Worm (Caenorhabditis elegans) whole organism, young adult: ENCODE results near the gene cnnm-1.
A peak's percentile ranks its signal among the peaks of the same experiment; 100 is the strongest.

Experiments
- B0035.1 ChIP-seq: sonication (generic microtip); optimal IDR thresholded peaks from 2 replicates; lab custom pipeline; 2016; ENCODE audit warnings: missing genetic modification characterization, mild to moderate bottlenecking, missing compliant biosample characterization, missing genotype, missing genetic modification reagents
- C06A6.2 ChIP-seq: fragments of 200-800 bp; sonication (Bioruptor generic); conservative IDR thresholded peaks from 2 replicates; pipeline ENCODE4 v1.3.6; 2022; ENCODE audit warnings: missing genetic modification characterization, missing compliant biosample characterization
- F22D6.2 ChIP-seq: sonication (generic microtip); optimal IDR thresholded peaks from 2 replicates; lab custom pipeline; 2016; ENCODE audit warnings: mild to moderate bottlenecking, missing genetic modification characterization, missing compliant biosample characterization
- F49E8.2 ChIP-seq: sonication (generic microtip); optimal IDR thresholded peaks from 3 replicates; lab custom pipeline; 2017; ENCODE audit warnings: missing genetic modification characterization, mild to moderate bottlenecking, missing compliant biosample characterization, antibody characterized with exemption, moderate library complexity; ENCODE audit not compliant: insufficient read depth
- K12H6.12 ChIP-seq: fragments of 200-800 bp; sonication (Bioruptor generic); optimal IDR thresholded peaks from 2 replicates; lab custom pipeline; 2018; ENCODE audit warnings: mild to moderate bottlenecking, missing genetic modification characterization, missing compliant biosample characterization
- ama-1 ChIP-seq, 3 experiments: fragments of 150-350 bp in 1 of 3; sonication (generic microtip) in 2 of 3; optimal IDR thresholded peaks; 2 replicates each; lab custom pipeline; 2014 to 2018; ENCODE audit warnings: missing biosample characterization in 2 of 3, missing genetic modification characterization in 2 of 3, missing genetic modification reagents in 2 of 3
- athp-1 ChIP-seq: sonication (generic microtip); optimal IDR thresholded peaks from 2 replicates; lab custom pipeline; 2017; ENCODE audit warnings: mild to moderate bottlenecking, missing genetic modification characterization, missing compliant biosample characterization
- cebp-1 ChIP-seq, 2 experiments: fragments of 200-800 bp in 1 of 2; sonication (Bioruptor generic) in 1 of 2; sonication (generic microtip) in 1 of 2; IDR thresholded peaks in 1 of 2; optimal IDR thresholded peaks in 1 of 2; 2 replicates each; pipeline versions ENCODE4 v1.3.6 to Lab custom; 2017 to 2022; ENCODE audit warnings: missing compliant biosample characterization in 2 of 2, missing genetic modification characterization in 2 of 2, mild to moderate bottlenecking in 1 of 2, missing genetic modification reagents in 1 of 2, moderate library complexity in 1 of 2
- cebp-2 ChIP-seq: fragments of 200-800 bp; sonication (Bioruptor generic); IDR thresholded peaks from 2 replicates; pipeline ENCODE4 v1.3.6; 2022; ENCODE audit warnings: missing genetic modification characterization, missing compliant biosample characterization
- dox-1 ChIP-seq: fragments of 200-800 bp; sonication (Bioruptor generic); IDR thresholded peaks from 2 replicates; pipeline ENCODE4 v1.3.6; 2022; ENCODE audit warnings: missing genetic modification reagents, missing genetic modification characterization, missing compliant biosample characterization
- dpff-1 ChIP-seq: sonication (generic microtip); optimal IDR thresholded peaks from 2 replicates; lab custom pipeline; 2017; ENCODE audit warnings: mild to moderate bottlenecking, missing genetic modification characterization, missing compliant biosample characterization
- ets-4 ChIP-seq: fragments of 200-800 bp; sonication (Bioruptor generic); optimal IDR thresholded peaks from 2 replicates; lab custom pipeline; 2018; ENCODE audit warnings: mild to moderate bottlenecking, missing genetic modification characterization, missing compliant biosample characterization
- hsf-1 ChIP-seq: fragments of 200-800 bp; sonication (Bioruptor generic); IDR thresholded peaks from 2 replicates; pipeline ENCODE4 v1.3.6; 2022; ENCODE audit warnings: missing genetic modification reagents, missing genetic modification characterization, missing compliant biosample characterization
- lag-1 ChIP-seq: fragments of 200-800 bp; sonication (Bioruptor generic); IDR thresholded peaks from 2 replicates; pipeline ENCODE4 v1.3.6; 2022; ENCODE audit warnings: missing genetic modification reagents, missing genetic modification characterization, missing compliant biosample characterization
- let-526 ChIP-seq: fragments of 200-800 bp; sonication (Bioruptor generic); IDR thresholded peaks from 2 replicates; pipeline ENCODE4 v1.3.6; 2022; ENCODE audit warnings: missing genetic modification reagents, missing genetic modification characterization, missing compliant biosample characterization
- let-607 ChIP-seq, 2 experiments: fragments of 200-800 bp in 1 of 2; sonication (Bioruptor generic) in 1 of 2; sonication (generic microtip) in 1 of 2; optimal IDR thresholded peaks; 2 replicates each; lab custom pipeline; 2016 to 2018; ENCODE audit warnings: mild to moderate bottlenecking in 2 of 2, missing compliant biosample characterization in 2 of 2, missing genetic modification characterization in 2 of 2, moderate library complexity in 2 of 2, missing genotype in 1 of 2
- lin-26 ChIP-seq: fragments of 200-800 bp; sonication (Bioruptor generic); IDR thresholded peaks from 2 replicates; pipeline ENCODE4 v1.3.6; 2022; ENCODE audit warnings: missing genetic modification reagents, missing genetic modification characterization, missing compliant biosample characterization
- lin-40 ChIP-seq: sonication (generic microtip); optimal IDR thresholded peaks from 2 replicates; lab custom pipeline; 2016; ENCODE audit warnings: missing genetic modification characterization, mild to moderate bottlenecking, missing compliant biosample characterization, missing genotype, missing genetic modification reagents
- lsl-1 ChIP-seq: fragments of 200-800 bp; sonication (Bioruptor generic); optimal IDR thresholded peaks from 2 replicates; lab custom pipeline; 2018; ENCODE audit warnings: mild to moderate bottlenecking, missing genetic modification characterization, moderate library complexity, missing compliant biosample characterization
- lsy-27 ChIP-seq: sonication (generic microtip); optimal IDR thresholded peaks from 2 replicates; lab custom pipeline; 2017; ENCODE audit warnings: missing genetic modification characterization, mild to moderate bottlenecking, missing compliant biosample characterization, antibody characterized with exemption, missing genotype, borderline replicate concordance; ENCODE audit not compliant: insufficient read depth
- madf-10 ChIP-seq: sonication (generic microtip); optimal IDR thresholded peaks from 2 replicates; lab custom pipeline; 2016; ENCODE audit warnings: mild to moderate bottlenecking, missing genetic modification characterization, missing compliant biosample characterization
- mes-4 ChIP-seq: sonication (generic microtip); optimal IDR thresholded peaks from 2 replicates; lab custom pipeline; 2016; ENCODE audit warnings: missing genotype, missing genetic modification characterization, missing compliant biosample characterization
- mxl-1 ChIP-seq: sonication (generic microtip); optimal IDR thresholded peaks from 2 replicates; lab custom pipeline; 2016; ENCODE audit warnings: missing genetic modification characterization, missing compliant biosample characterization
- nfya-2 ChIP-seq: fragments of 200-800 bp; sonication (Bioruptor generic); IDR thresholded peaks from 2 replicates; pipeline ENCODE4 v1.3.6; 2022; ENCODE audit warnings: missing genetic modification reagents, missing genetic modification characterization, missing compliant biosample characterization
- nfyb-1 ChIP-seq: fragments of 200-800 bp; sonication (Bioruptor generic); IDR thresholded peaks from 2 replicates; pipeline ENCODE4 v1.3.6; 2022; ENCODE audit warnings: missing genetic modification reagents, missing genetic modification characterization, missing compliant biosample characterization
- nhr-27 ChIP-seq: fragments of 200-800 bp; sonication (Bioruptor generic); optimal IDR thresholded peaks from 2 replicates; lab custom pipeline; 2018; ENCODE audit warnings: mild to moderate bottlenecking, missing genetic modification characterization, moderate library complexity, missing compliant biosample characterization
- nhr-80 ChIP-seq: sonication (generic microtip); optimal IDR thresholded peaks from 2 replicates; lab custom pipeline; 2016; ENCODE audit warnings: missing genetic modification characterization, missing compliant biosample characterization
- rcor-1 ChIP-seq: fragments of 200-800 bp; sonication (Bioruptor generic); IDR thresholded peaks from 2 replicates; pipeline ENCODE4 v1.3.6; 2022; ENCODE audit warnings: missing genetic modification reagents, missing genetic modification characterization, missing compliant biosample characterization
- repo-1 ChIP-seq: sonication (generic microtip); optimal IDR thresholded peaks from 2 replicates; lab custom pipeline; 2017; ENCODE audit warnings: mild to moderate bottlenecking, missing genetic modification characterization, missing compliant biosample characterization
- sea-2 ChIP-seq: fragments of 200-800 bp; sonication (Bioruptor generic); IDR thresholded peaks from 2 replicates; pipeline ENCODE4 v1.3.6; 2022; ENCODE audit warnings: missing genetic modification characterization, missing compliant biosample characterization
- snpc-3.4 ChIP-seq: sonication (generic microtip); optimal IDR thresholded peaks from 2 replicates; lab custom pipeline; 2017; ENCODE audit warnings: missing genetic modification characterization, mild to moderate bottlenecking, missing compliant biosample characterization, antibody characterized with exemption, moderate library complexity, missing genotype, missing genetic modification reagents
- snpc-4 ChIP-seq, 5 experiments: fragments of 150-350 bp in 1 of 5; sonication (generic microtip) in 4 of 5; optimal IDR thresholded peaks; 2 replicates each; lab custom pipeline; 2014 to 2018; ENCODE audit warnings: missing genetic modification characterization in 5 of 5, missing biosample characterization in 3 of 5, antibody characterized with exemption in 2 of 5, mild to moderate bottlenecking in 2 of 5, missing compliant biosample characterization in 2 of 5, missing genotype in 2 of 5, moderate library complexity in 2 of 5, missing genetic modification reagents in 1 of 5
- sptf-2 ChIP-seq: fragments of 200-800 bp; sonication (Bioruptor generic); optimal IDR thresholded peaks from 2 replicates; lab custom pipeline; 2018; ENCODE audit warnings: mild to moderate bottlenecking, missing genetic modification characterization, missing compliant biosample characterization
- tbx-9 ChIP-seq: sonication (generic microtip); optimal IDR thresholded peaks from 2 replicates; lab custom pipeline; 2016; ENCODE audit warnings: borderline replicate concordance, missing genetic modification characterization, inconsistent platforms, missing compliant biosample characterization
- unc-130 ChIP-seq: sonication (generic microtip); optimal IDR thresholded peaks from 2 replicates; lab custom pipeline; 2016; ENCODE audit warnings: missing genetic modification reagents, missing genetic modification characterization, missing compliant biosample characterization
- zim-3 ChIP-seq: sonication (generic microtip); optimal IDR thresholded peaks from 2 replicates; lab custom pipeline; 2017; ENCODE audit warnings: mild to moderate bottlenecking, missing genetic modification characterization, moderate library complexity, missing compliant biosample characterization
- ztf-26 ChIP-seq: sonication (generic microtip); optimal IDR thresholded peaks from 2 replicates; lab custom pipeline; 2017; ENCODE audit warnings: missing genetic modification characterization, missing compliant biosample characterization

The cnnm-1 gene

DNA sequence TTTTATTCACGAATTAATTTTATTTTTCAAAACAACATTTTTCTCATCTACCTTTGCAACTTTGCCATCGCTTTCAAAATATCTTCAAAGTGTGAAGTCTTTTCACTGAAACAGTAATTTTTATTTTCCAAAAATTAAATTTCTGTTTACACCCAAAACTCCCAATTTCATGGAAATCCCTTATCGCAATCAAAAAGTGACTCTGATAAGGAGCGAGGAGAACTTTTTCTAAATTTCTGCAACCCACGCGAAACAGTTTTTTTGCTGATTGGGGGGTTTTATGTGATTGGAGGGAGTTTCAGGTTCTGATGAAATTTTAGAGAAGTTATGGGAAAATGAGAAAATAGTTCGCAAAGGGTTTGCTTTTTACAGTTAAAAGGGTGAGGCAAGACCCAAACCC lies 27.1 kb downstream of the cnnm-1 start:
- no peak for TF ChIP-seq snpc-4 (GFP tag; optimal IDR thresholded peaks at IDR 0.05; lab: Kevin White, UChicago)
- TF ChIP-seq snpc-4 (tag; optimal IDR thresholded peaks at IDR 0.05; lab: Kevin White, UChicago), result peak in 3 of 4 experiments; percentile 12 to 59 (median 18)
- TF ChIP-seq lsl-1 (GFP tag; lab: Kevin White, UChicago), result no peak

DNA sequence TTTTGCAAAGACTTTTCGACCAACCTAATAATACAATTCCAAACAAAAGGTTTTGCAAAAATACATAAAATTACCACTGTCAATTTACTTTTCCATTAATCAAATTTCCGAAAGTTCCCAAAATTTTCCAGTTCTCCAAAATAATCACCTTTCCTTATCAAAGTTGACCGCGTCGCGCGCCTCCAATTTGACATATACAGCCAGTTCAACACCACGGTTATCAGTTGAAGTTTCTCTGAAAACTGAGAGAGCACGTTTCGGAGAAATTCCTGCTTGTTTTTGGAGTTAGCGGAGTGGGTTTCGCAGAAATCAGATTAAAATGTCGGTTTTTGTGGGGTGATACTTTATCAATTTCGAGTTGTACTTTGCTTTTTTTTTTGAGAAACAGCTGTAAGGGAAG lies 27.6 kb downstream of the cnnm-1 start:
- no peak for TF ChIP-seq snpc-3.4 (tag; lab: Kevin White, UChicago)
- TF ChIP-seq F49E8.2 (tag; lab: Kevin White, UChicago), result no peak
- TF ChIP-seq hsf-1 (GFP tag; lab: Robert Waterston, UW), result no peak
- no peak for TF ChIP-seq C06A6.2 (GFP tag; lab: Robert Waterston, UW)
- TF ChIP-seq nhr-80, result peak; percentile 55
- peak; percentile 32; the same call in 1 of the 2 replicates for TF ChIP-seq dox-1 (GFP tag; lab: Robert Waterston, UW)
- TF ChIP-seq, all 124 proteins: peak for 2

DNA sequence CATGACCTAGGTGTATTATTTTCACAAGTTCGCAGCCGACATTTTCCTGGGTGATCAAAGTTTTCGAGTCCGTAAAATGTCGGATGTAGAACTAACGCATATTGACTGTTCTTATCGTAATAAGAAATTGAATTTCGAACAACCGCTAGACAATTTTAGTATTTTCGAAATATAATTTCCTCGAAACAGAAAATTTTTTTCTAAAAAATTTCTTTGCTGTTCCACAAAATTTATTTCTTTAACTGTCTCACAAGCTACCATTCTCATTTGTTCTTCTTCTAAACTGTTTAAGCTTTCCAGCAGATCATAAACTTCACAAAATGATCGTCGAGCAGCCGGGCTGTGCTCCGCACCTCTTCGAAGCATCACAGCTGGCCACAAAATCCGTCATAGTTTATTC lies 30.5 kb downstream of the cnnm-1 start, which contains the start of gene C52D10.3:
TSS of gene C52D10.3 (plus strand) at position 301 of the 400 bp plus-strand sequence.
- no peak for TF ChIP-seq ztf-26 (tag; lab: Kevin White, UChicago)
- TF ChIP-seq tbx-9, result no peak
- no peak for TF ChIP-seq mxl-1 (tag; lab: Kevin White, UChicago)
- TF ChIP-seq madf-10 (tag; lab: Kevin White, UChicago), result no peak
- TF ChIP-seq nfya-2 (GFP tag; lab: Robert Waterston, UW), result no peak
- no peak for TF ChIP-seq ets-4
- TF ChIP-seq lsy-27 (tag; lab: Kevin White, UChicago), result no peak
- TF ChIP-seq let-526, result no peak
- no peak for TF ChIP-seq ama-1 (optimal IDR thresholded peaks at IDR 0.05; lab: Kevin White, UChicago)
- no peak for TF ChIP-seq ama-1 (GFP tag; optimal IDR thresholded peaks at IDR 0.05; lab: Kevin White, UChicago)
- TF ChIP-seq repo-1 (tag; lab: Kevin White, UChicago), result no peak
- TF ChIP-seq unc-130 (GFP tag; lab: Kevin White, UChicago), result no peak
- TF ChIP-seq dpff-1, result no peak
- TF ChIP-seq sptf-2, result no peak
- TF ChIP-seq C06A6.2 (GFP tag; lab: Robert Waterston, UW), result no peak
- TF ChIP-seq lin-40 (tag; lab: Kevin White, UChicago), result no peak
- no peak for TF ChIP-seq cebp-2 (GFP tag; lab: Robert Waterston, UW)
- no peak for TF ChIP-seq sea-2
- no peak for TF ChIP-seq cebp-1 (GFP tag; IDR thresholded peaks at IDR 0.05; lab: Robert Waterston, UW)
- no peak for TF ChIP-seq cebp-1 (tag; optimal IDR thresholded peaks at IDR 0.05; lab: Kevin White, UChicago)
- no peak for TF ChIP-seq lag-1 (GFP tag; lab: Robert Waterston, UW)
- TF ChIP-seq zim-3 (tag; lab: Kevin White, UChicago), result no peak

DNA sequence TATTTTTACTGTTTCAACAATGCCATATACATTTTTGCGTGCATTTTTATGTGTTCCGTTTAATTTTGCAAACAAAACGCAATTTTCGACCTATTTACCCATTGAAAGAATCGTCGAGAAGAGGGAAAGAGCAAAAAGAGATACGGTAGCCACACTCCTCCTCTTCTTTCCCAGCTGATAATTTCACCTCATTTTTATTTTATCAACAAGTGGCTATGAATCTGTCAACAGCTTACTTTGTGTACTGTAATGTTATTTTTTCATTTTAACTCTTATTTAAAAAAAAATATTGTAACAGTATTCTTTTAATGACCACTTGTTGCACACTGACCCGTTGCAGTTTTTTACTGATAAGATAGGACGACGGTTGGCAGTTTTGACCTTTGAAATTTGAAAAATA lies 31.7 kb downstream of the cnnm-1 start:
- no peak for TF ChIP-seq B0035.1 (tag; lab: Kevin White, UChicago)
- TF ChIP-seq let-607 (tag; optimal IDR thresholded peaks at IDR 0.05; lab: Kevin White, UChicago), result no peak
- no peak for TF ChIP-seq mes-4 (tag; lab: Kevin White, UChicago)
- TF ChIP-seq athp-1 (tag; lab: Kevin White, UChicago), result no peak
- no peak for TF ChIP-seq rcor-1 (GFP tag; lab: Robert Waterston, UW)
- no peak for TF ChIP-seq lin-26 (GFP tag; lab: Robert Waterston, UW)
- TF ChIP-seq K12H6.12 (tag; lab: Kevin White, UChicago), result no peak
- TF ChIP-seq let-526, result no peak
- no peak for TF ChIP-seq nhr-27 (tag; lab: Kevin White, UChicago)
- no peak for TF ChIP-seq nfyb-1 (GFP tag; lab: Robert Waterston, UW)
- no peak for TF ChIP-seq F22D6.2 (tag; lab: Kevin White, UChicago)
- TF ChIP-seq cebp-2 (GFP tag; lab: Robert Waterston, UW), result no peak
